Worm (Caenorhabditis elegans) whole organism, young adult: ENCODE results near the gene F19C7.8.

Source experiments
- Y53G8AR.9 ChIP-seq: fragments of 200-800 bp; sonication (Bioruptor generic); conservative IDR thresholded peaks from 2 replicates; pipeline ENCODE4 v1.3.6; 2022; ENCODE audit warnings: missing genetic modification reagents, missing genetic modification characterization, missing compliant biosample characterization
- cebp-1 ChIP-seq, 2 experiments: fragments of 200-800 bp in 1 of 2; sonication (Bioruptor generic) in 1 of 2; sonication (generic microtip) in 1 of 2; IDR thresholded peaks in 1 of 2; optimal IDR thresholded peaks in 1 of 2; 2 replicates each; pipeline versions ENCODE4 v1.3.6 to Lab custom; 2017 to 2022; ENCODE audit warnings: missing compliant biosample characterization in 2 of 2, missing genetic modification characterization in 2 of 2, mild to moderate bottlenecking in 1 of 2, missing genetic modification reagents in 1 of 2, moderate library complexity in 1 of 2
- ceh-58 ChIP-seq: fragments of 200-800 bp; sonication (Bioruptor generic); IDR thresholded peaks from 2 replicates; pipeline ENCODE4 v1.3.6; 2022; ENCODE audit warnings: missing genetic modification characterization, missing compliant biosample characterization
- dox-1 ChIP-seq: fragments of 200-800 bp; sonication (Bioruptor generic); IDR thresholded peaks from 2 replicates; pipeline ENCODE4 v1.3.6; 2022; ENCODE audit warnings: missing genetic modification reagents, missing genetic modification characterization, missing compliant biosample characterization
- hlh-12 ChIP-seq: sonication (generic microtip); optimal IDR thresholded peaks from 2 replicates; lab custom pipeline; 2016; ENCODE audit warnings: missing genetic modification characterization, missing compliant biosample characterization
- lir-1 ChIP-seq: fragments of 200-800 bp; sonication (Bioruptor generic); conservative IDR thresholded peaks from 2 replicates; pipeline ENCODE4 v1.3.6; 2022; ENCODE audit warnings: missing genetic modification reagents, missing genetic modification characterization, missing compliant biosample characterization
- lsl-1 ChIP-seq: fragments of 200-800 bp; sonication (Bioruptor generic); optimal IDR thresholded peaks from 2 replicates; lab custom pipeline; 2018; ENCODE audit warnings: mild to moderate bottlenecking, missing genetic modification characterization, moderate library complexity, missing compliant biosample characterization
- madf-8 ChIP-seq: fragments of 200-800 bp; sonication (Bioruptor generic); conservative IDR thresholded peaks from 2 replicates; pipeline ENCODE4 v1.3.6; 2022; ENCODE audit warnings: missing genetic modification reagents, missing genetic modification characterization, missing compliant biosample characterization
- nfya-2 ChIP-seq: fragments of 200-800 bp; sonication (Bioruptor generic); IDR thresholded peaks from 2 replicates; pipeline ENCODE4 v1.3.6; 2022; ENCODE audit warnings: missing genetic modification reagents, missing genetic modification characterization, missing compliant biosample characterization
- tbx-9 ChIP-seq: sonication (generic microtip); optimal IDR thresholded peaks from 2 replicates; lab custom pipeline; 2016; ENCODE audit warnings: borderline replicate concordance, missing genetic modification characterization, inconsistent platforms, missing compliant biosample characterization
- unc-62 ChIP-seq: fragments of 150-350 bp; optimal IDR thresholded peaks from 2 replicates; lab custom pipeline; 2014; ENCODE audit warnings: missing biosample characterization, missing genetic modification reagents, missing genetic modification characterization
- ztf-28 ChIP-seq: fragments of 200-800 bp; sonication (Bioruptor generic); IDR thresholded peaks from 2 replicates; pipeline ENCODE4 v1.3.6; 2022; ENCODE audit warnings: missing genetic modification reagents, missing genetic modification characterization, missing compliant biosample characterization

ce11 chrIV:4585991-4586390, 51.9 kb downstream of the F19C7.8 start:
- no peak for TF ChIP-seq dox-1
- TF ChIP-seq cebp-1 (GFP tag; IDR thresholded peaks at IDR 0.05; lab: Robert Waterston, UW): no peak
- TF ChIP-seq cebp-1 (tag; optimal IDR thresholded peaks at IDR 0.05; lab: Kevin White, UChicago): no peak
- no peak for TF ChIP-seq ztf-28 (GFP tag; lab: Robert Waterston, UW)
- no peak for TF ChIP-seq lsl-1
- no peak for TF ChIP-seq madf-8
- no peak for TF ChIP-seq lir-1 (GFP tag; lab: Robert Waterston, UW)
- no peak for TF ChIP-seq unc-62 (GFP tag; lab: Kevin White, UChicago)
- no peak for TF ChIP-seq nfya-2 (GFP tag; lab: Robert Waterston, UW)
- no peak for TF ChIP-seq ceh-58 (GFP tag; lab: Robert Waterston, UW)
- TF ChIP-seq Y53G8AR.9: no peak
- TF ChIP-seq hlh-12 (tag; lab: Kevin White, UChicago): no peak
- no peak for TF ChIP-seq tbx-9 (tag; lab: Kevin White, UChicago)
